Worm (Caenorhabditis elegans): ENCODE measurements around the gene F46B6.9.

DNA sequence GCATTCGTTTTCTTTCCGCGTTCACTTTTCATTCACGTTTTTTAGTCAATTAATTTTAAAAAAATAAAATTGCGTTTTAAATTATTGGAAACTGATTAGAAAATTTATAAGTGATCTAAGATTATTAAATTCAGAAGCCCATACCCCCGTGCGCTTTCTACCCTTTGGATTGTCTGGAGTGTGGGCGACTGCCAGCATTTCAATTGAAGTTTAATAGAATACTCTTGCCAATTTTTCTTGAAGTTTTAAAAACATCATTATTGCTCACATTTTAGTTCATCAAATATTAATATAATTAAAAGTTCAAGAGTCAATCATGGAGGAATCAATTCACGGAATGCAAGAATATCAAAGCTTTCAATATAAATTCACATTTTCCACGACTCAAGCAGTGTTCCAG lies 44.7 kb downstream of the F46B6.9 start, which contains the start of gene sru-36:
- TF ChIP-seq pqm-1 (tag; optimal IDR thresholded peaks at IDR 0.05) (no peak), ama-1 (optimal IDR thresholded peaks at IDR 0.05) (no peak), lin-15B (tag; optimal IDR thresholded peaks at IDR 0.05) (no peak), jun-1 (tag; optimal IDR thresholded peaks at IDR 0.05) (no peak), ztf-11 (tag; optimal IDR thresholded peaks at IDR 0.05) (no peak), nhr-77 (tag; optimal IDR thresholded peaks at IDR 0.05) (no peak), nhr-28 (tag; optimal IDR thresholded peaks at IDR 0.05) (no peak), snpc-4 (tag; optimal IDR thresholded peaks at IDR 0.05) (no peak), unc-62 (GFP tag; optimal IDR thresholded peaks at IDR 0.05) (no peak)

Measured in whole organism, L3 larva.